Worm (Caenorhabditis elegans): ENCODE data around the gene rcq-5.

Gene rcq-5

ce11 chrIII:4095441-4096095, 37.8 kb upstream of the rcq-5 start, which contains the start of gene C03C10.7 (continued):
- TF ChIP-seq nfya-1 (tag; optimal IDR thresholded peaks at IDR 0.05; ENCODE audit: borderline replicate concordance, insufficient read depth) (no peak), gei-17 (GFP tag; optimal IDR thresholded peaks at IDR 0.05) (no peak), ceh-91 (GFP tag; IDR thresholded peaks at IDR 0.05) (peak; percentile 74), F37B4.10 (GFP tag; IDR thresholded peaks at IDR 0.05) (no peak), ceh-40 (GFP tag; IDR thresholded peaks at IDR 0.05) (no peak), K12H6.12 (tag; optimal IDR thresholded peaks at IDR 0.05) (no peak), T07F8.4 (tag; optimal IDR thresholded peaks at IDR 0.05) (no peak), nhr-120 (GFP tag; IDR thresholded peaks at IDR 0.05) (no peak), ceh-79 (tag; optimal IDR thresholded peaks at IDR 0.05) (no peak), lin-54 (GFP tag; optimal IDR thresholded peaks at IDR 0.05) (peak; percentile 74), tlf-1 (GFP tag; optimal IDR thresholded peaks at IDR 0.05) (peak; percentile 3), snpc-3.4 (tag; optimal IDR thresholded peaks at IDR 0.05) (peak; percentile 79), F57C9.4 (tag; optimal IDR thresholded peaks at IDR 0.05) (no peak), B0261.1 (tag; optimal IDR thresholded peaks at IDR 0.05) (no peak), snpc-4 (GFP tag; optimal IDR thresholded peaks at IDR 0.05) (no peak), snpc-4 (tag; optimal IDR thresholded peaks at IDR 0.05) (peak in 1 of 4 experiments; percentile 12), mes-4 (tag; optimal IDR thresholded peaks at IDR 0.05) (no peak), lin-26 (GFP tag; IDR thresholded peaks at IDR 0.05) (0 out of 2 replicates have a peak, but pooled peaks have one; percentile 10), lsy-27 (tag; optimal IDR thresholded peaks at IDR 0.05; ENCODE audit: borderline replicate concordance, insufficient read depth) (no peak), egrh-3 (GFP tag; IDR thresholded peaks at IDR 0.05) (no peak), hsf-1 (GFP tag; IDR thresholded peaks at IDR 0.05) (peak; percentile 80), K11D2.4 (GFP tag; IDR thresholded peaks at IDR 0.05) (no peak), unc-130 (GFP tag; optimal IDR thresholded peaks at IDR 0.05) (peak; percentile 17), akir-1 (GFP tag; optimal IDR thresholded peaks at IDR 0.05) (no peak), xnd-1 (tag; optimal IDR thresholded peaks at IDR 0.05) (peak; percentile 88), Y95B8A.8 (GFP tag; IDR thresholded peaks at IDR 0.05) (no peak), pbrm-1 (GFP tag; IDR thresholded peaks at IDR 0.05) (no peak), hlh-12 (tag; optimal IDR thresholded peaks at IDR 0.05) (no peak), nfya-2 (GFP tag; IDR thresholded peaks at IDR 0.05) (no peak), madf-8 (GFP tag; conservative IDR thresholded peaks at IDR 0.05) (peak; percentile 89), Y53G8AR.9 (GFP tag; conservative IDR thresholded peaks at IDR 0.05) (peak; percentile 58; the same call in 1 of the 2 replicates), lin-40 (tag; optimal IDR thresholded peaks at IDR 0.05) (no peak), F33H1.4 (GFP tag; IDR thresholded peaks at IDR 0.05) (peak; percentile 60), sdz-38 (tag; optimal IDR thresholded peaks at IDR 0.05) (no peak), hmg-20 (GFP tag; IDR thresholded peaks at IDR 0.05) (no peak), Y53F4B.3 (GFP tag; IDR thresholded peaks at IDR 0.05) (no peak), tbp1 (GFP tag; optimal IDR thresholded peaks at IDR 0.05) (no peak), nhr-179 (tag; optimal IDR thresholded peaks at IDR 0.05) (no peak), attf-5 (GFP tag; optimal IDR thresholded peaks at IDR 0.05) (no peak), ztf-26 (tag; optimal IDR thresholded peaks at IDR 0.05) (no peak), snpc-1.1 (tag; optimal IDR thresholded peaks at IDR 0.05; ENCODE audit: insufficient read depth) (no peak), hrde-1 (tag; optimal IDR thresholded peaks at IDR 0.05; ENCODE audit: borderline replicate concordance) (peak; percentile 7), die-1 (tag; optimal IDR thresholded peaks at IDR 0.05) (no peak), lsl-1 (GFP tag; optimal IDR thresholded peaks at IDR 0.05) (peak; percentile 51), ztf-28 (GFP tag; IDR thresholded peaks at IDR 0.05) (no peak), dpl-1 (GFP tag; optimal IDR thresholded peaks at IDR 0.05) (peak; percentile 67)
